Fruit fly (Drosophila melanogaster) whole organism, embryonic: ENCODE measurements around the gene CG14564.

Experiments
- CG1024 ChIP-seq: fragments of 200-800 bp; sonication (Bioruptor generic); IDR thresholded peaks from 2 replicates; pipeline ENCODE4 v1.3.6; 2022; ENCODE audit warnings: missing biosample characterization, missing genetic modification characterization
- CG10959 ChIP-seq: fragments of 200-800 bp; sonication (Bioruptor generic); IDR thresholded peaks from 2 replicates; pipeline ENCODE4 v1.3.6; 2022; ENCODE audit warnings: missing biosample characterization, missing genetic modification characterization
- CG13287 ChIP-seq: fragments of 200-800 bp; sonication (Bioruptor generic); IDR thresholded peaks from 2 replicates; pipeline ENCODE4 v1.3.6; 2022; ENCODE audit warnings: missing biosample characterization, missing genetic modification characterization; ENCODE audit not compliant: partially characterized antibody
- CG13894 ChIP-seq: fragments of 200-800 bp; sonication (Bioruptor generic); optimal IDR thresholded peaks from 3 replicates; lab custom pipeline; 2018; ENCODE audit warnings: missing biosample characterization, mild to moderate bottlenecking, missing genetic modification characterization, moderate library complexity
- CG14710 ChIP-seq: fragments of 200-800 bp; sonication (Bioruptor generic); optimal IDR thresholded peaks from 3 replicates; lab custom pipeline; 2019; ENCODE audit warnings: missing biosample characterization, mild to moderate bottlenecking, missing genetic modification characterization, moderate library complexity
- CG14860 ChIP-seq: fragments of 200-800 bp; sonication (Bioruptor generic); IDR thresholded peaks from 3 replicates; pipeline ENCODE4 v1.3.6; 2022; ENCODE audit warnings: missing biosample characterization, missing genetic modification characterization; ENCODE audit not compliant: partially characterized antibody
- CG15269 ChIP-seq: fragments of 200-800 bp; sonication (Bioruptor generic); optimal IDR thresholded peaks from 2 replicates; lab custom pipeline; 2018; ENCODE audit warnings: missing biosample characterization, mild to moderate bottlenecking, missing genetic modification characterization, moderate library complexity
- CG1602 ChIP-seq: fragments of 200-800 bp; sonication (Bioruptor generic); optimal IDR thresholded peaks from 3 replicates; lab custom pipeline; 2016; ENCODE audit warnings: missing biosample characterization, missing genetic modification characterization
- CG1603 ChIP-seq: fragments of 200-800 bp; sonication (Bioruptor generic); optimal IDR thresholded peaks from 2 replicates; lab custom pipeline; 2019; ENCODE audit warnings: missing biosample characterization, mild to moderate bottlenecking, missing genetic modification characterization, moderate library complexity
- CG2116 ChIP-seq: fragments of 200-800 bp; sonication (Bioruptor generic); optimal IDR thresholded peaks from 3 replicates; lab custom pipeline; 2018; ENCODE audit warnings: missing biosample characterization, mild to moderate bottlenecking, missing genetic modification characterization
- CG31441 ChIP-seq: fragments of 200-800 bp; sonication (Bioruptor generic); IDR thresholded peaks from 2 replicates; pipeline ENCODE4 v1.3.6; 2022; ENCODE audit warnings: missing biosample characterization, missing genetic modification characterization
- CG3281 ChIP-seq: fragments of 200-800 bp; sonication (Bioruptor generic); optimal IDR thresholded peaks from 3 replicates; lab custom pipeline; 2017; ENCODE audit warnings: missing biosample characterization, mild to moderate bottlenecking, missing genetic modification characterization
- CG5953 ChIP-seq: fragments of 200-800 bp; sonication (Bioruptor generic); IDR thresholded peaks from 2 replicates; pipeline ENCODE4 v1.3.6; 2022; ENCODE audit warnings: missing biosample characterization, missing genetic modification characterization
- CG7987 ChIP-seq: fragments of 200-800 bp; sonication (Bioruptor generic); optimal IDR thresholded peaks from 2 replicates; lab custom pipeline; 2018; ENCODE audit warnings: missing biosample characterization, mild to moderate bottlenecking, missing genetic modification characterization, moderate library complexity
- CG8388 ChIP-seq: fragments of 200-800 bp; sonication (Bioruptor generic); optimal IDR thresholded peaks from 2 replicates; lab custom pipeline; 2019; ENCODE audit warnings: missing biosample characterization, mild to moderate bottlenecking, missing genetic modification characterization, moderate library complexity
- CG8765 ChIP-seq: fragments of 200-800 bp; sonication (Bioruptor generic); IDR thresholded peaks from 2 replicates; pipeline ENCODE4 v1.3.6; 2022; ENCODE audit warnings: missing biosample characterization, missing genetic modification characterization
- CG9437 ChIP-seq: fragments of 200-800 bp; sonication (Bioruptor generic); optimal IDR thresholded peaks from 2 replicates; lab custom pipeline; 2018; ENCODE audit warnings: missing biosample characterization, mild to moderate bottlenecking, missing genetic modification characterization
- CG9727 ChIP-seq: fragments of 200-800 bp; sonication (Bioruptor generic); optimal IDR thresholded peaks from 3 replicates; lab custom pipeline; 2017; ENCODE audit warnings: missing biosample characterization, mild to moderate bottlenecking, missing genetic modification characterization
- CG9817 ChIP-seq: fragments of 200-800 bp; sonication (Bioruptor generic); optimal IDR thresholded peaks from 2 replicates; lab custom pipeline; 2018; ENCODE audit warnings: missing biosample characterization, mild to moderate bottlenecking, missing genetic modification characterization, moderate library complexity
- CG9876 ChIP-seq: fragments of 200-800 bp; sonication (Bioruptor generic); optimal IDR thresholded peaks from 2 replicates; lab custom pipeline; 2016; ENCODE audit warnings: missing biosample characterization, missing genetic modification characterization
- CTCF ChIP-seq: fragments of 200-800 bp; sonication (Bioruptor generic); optimal IDR thresholded peaks from 2 replicates; lab custom pipeline; 2017; ENCODE audit warnings: missing biosample characterization, mild to moderate bottlenecking, missing genetic modification characterization, moderate library complexity
- Dp ChIP-seq: fragments of 200-800 bp; sonication (Bioruptor generic); optimal IDR thresholded peaks from 2 replicates; lab custom pipeline; 2018; ENCODE audit warnings: missing biosample characterization, mild to moderate bottlenecking, missing genetic modification characterization, moderate library complexity
- Drgx ChIP-seq: fragments of 200-800 bp; sonication (Bioruptor generic); IDR thresholded peaks from 2 replicates; pipeline ENCODE4 v1.3.6; 2022; ENCODE audit warnings: missing biosample characterization, missing genetic modification characterization
- HLH3B ChIP-seq: fragments of 200-800 bp; sonication (Bioruptor generic); IDR thresholded peaks from 2 replicates; pipeline ENCODE4 v1.3.6; 2022; ENCODE audit warnings: missing biosample characterization, missing genetic modification characterization
- Hand ChIP-seq: fragments of 200-800 bp; sonication (Bioruptor generic); optimal IDR thresholded peaks from 2 replicates; lab custom pipeline; 2017; ENCODE audit warnings: mild to moderate bottlenecking, missing biosample characterization, missing genetic modification reagents, missing genetic modification characterization
- NC2α ChIP-seq: fragments of 200-800 bp; sonication (Bioruptor generic); optimal IDR thresholded peaks from 2 replicates; lab custom pipeline; 2016; ENCODE audit warnings: missing biosample characterization, missing genetic modification characterization
- NFAT ChIP-seq: fragments of 200-800 bp; sonication (Bioruptor generic); IDR thresholded peaks from 2 replicates; pipeline ENCODE4 v1.3.6; 2022; ENCODE audit warnings: missing biosample characterization, missing genetic modification characterization
- Pdp1 ChIP-seq, 2 experiments: fragments of 200-800 bp; sonication (Bioruptor generic); optimal IDR thresholded peaks; 3 replicates each; lab custom pipeline; 2016; ENCODE audit warnings: missing biosample characterization in 2 of 2, missing genetic modification characterization in 2 of 2, mild to moderate bottlenecking in 1 of 2, moderate library complexity in 1 of 2
- Ptx1 ChIP-seq: fragments of 200-800 bp; sonication (Bioruptor generic); IDR thresholded peaks from 2 replicates; pipeline ENCODE4 v1.3.6; 2022; ENCODE audit warnings: missing biosample characterization, missing genetic modification characterization
- Side ChIP-seq: fragments of 200-800 bp; sonication (Bioruptor generic); optimal IDR thresholded peaks from 2 replicates; lab custom pipeline; 2016; ENCODE audit warnings: missing biosample characterization, missing genetic modification characterization
- Sox100B ChIP-seq: fragments of 200-800 bp; sonication (Bioruptor generic); optimal IDR thresholded peaks from 3 replicates; lab custom pipeline; 2018; ENCODE audit warnings: missing biosample characterization, mild to moderate bottlenecking, missing genetic modification characterization
- ab ChIP-seq: fragments of 200-800 bp; sonication (Bioruptor generic); optimal IDR thresholded peaks from 2 replicates; lab custom pipeline; 2016; ENCODE audit warnings: missing biosample characterization, missing genetic modification characterization
- bcd ChIP-seq: fragments of 200-800 bp; sonication (Bioruptor generic); optimal IDR thresholded peaks from 2 replicates; lab custom pipeline; 2017; ENCODE audit warnings: missing biosample characterization, mild to moderate bottlenecking, missing genetic modification characterization
- bigmax ChIP-seq: fragments of 200-800 bp; sonication (Bioruptor generic); optimal IDR thresholded peaks from 2 replicates; lab custom pipeline; 2018; ENCODE audit warnings: missing biosample characterization, mild to moderate bottlenecking, missing genetic modification characterization
- br ChIP-seq: fragments of >200 bp; optimal IDR thresholded peaks from 2 replicates; lab custom pipeline; 2017
- bsh ChIP-seq, 2 experiments: fragments of 200-800 bp; sonication (Bioruptor generic); optimal IDR thresholded peaks; 2 replicates each; lab custom pipeline; 2017 to 2018; ENCODE audit warnings: mild to moderate bottlenecking in 2 of 2, missing biosample characterization in 2 of 2, missing genetic modification characterization in 2 of 2, moderate library complexity in 1 of 2
- crol ChIP-seq: fragments of 200-800 bp; sonication (Bioruptor generic); IDR thresholded peaks from 2 replicates; pipeline ENCODE4 v1.3.6; 2022; ENCODE audit warnings: missing biosample characterization, missing genetic modification characterization
- da ChIP-seq: fragments of 200-800 bp; sonication (Bioruptor generic); optimal IDR thresholded peaks from 2 replicates; lab custom pipeline; 2016; ENCODE audit warnings: missing biosample characterization, missing genetic modification characterization
- dmrt11E ChIP-seq: fragments of 200-800 bp; sonication (Bioruptor generic); optimal IDR thresholded peaks from 3 replicates; lab custom pipeline; 2018; ENCODE audit warnings: missing biosample characterization, mild to moderate bottlenecking, missing genetic modification characterization, moderate library complexity
- en ChIP-seq: fragments of 200-800 bp; sonication (Bioruptor generic); optimal IDR thresholded peaks from 2 replicates; lab custom pipeline; 2016; ENCODE audit warnings: missing biosample characterization, missing genetic modification characterization
- fd96Cb ChIP-seq: fragments of 200-800 bp; sonication (Bioruptor generic); optimal IDR thresholded peaks from 2 replicates; lab custom pipeline; 2018; ENCODE audit warnings: missing biosample characterization, mild to moderate bottlenecking, missing genetic modification characterization, moderate library complexity
- kah ChIP-seq: fragments of 200-800 bp; sonication (Bioruptor generic); optimal IDR thresholded peaks from 2 replicates; lab custom pipeline; 2018; ENCODE audit warnings: missing biosample characterization, mild to moderate bottlenecking, missing genetic modification characterization
- ken ChIP-seq: fragments of 200-800 bp; sonication (Bioruptor generic); IDR thresholded peaks from 3 replicates; pipeline ENCODE4 v1.3.6; 2022; ENCODE audit warnings: missing biosample characterization, missing genetic modification characterization
- phol ChIP-seq: fragments of 200-800 bp; sonication (Bioruptor generic); optimal IDR thresholded peaks from 3 replicates; lab custom pipeline; 2018; ENCODE audit warnings: missing biosample characterization, mild to moderate bottlenecking, missing genetic modification characterization, moderate library complexity
- scrt ChIP-seq: fragments of 200-800 bp; sonication (Bioruptor generic); optimal IDR thresholded peaks from 2 replicates; lab custom pipeline; 2018; ENCODE audit warnings: missing biosample characterization, mild to moderate bottlenecking, missing genetic modification characterization, moderate library complexity
- so ChIP-seq: fragments of 200-800 bp; sonication (Bioruptor generic); IDR thresholded peaks from 3 replicates; pipeline ENCODE4 v1.3.6; 2022; ENCODE audit warnings: missing biosample characterization, missing genetic modification characterization
- stc ChIP-seq: fragments of 200-800 bp; sonication (Bioruptor generic); IDR thresholded peaks from 2 replicates; pipeline ENCODE4 v1.3.6; 2022; ENCODE audit warnings: missing biosample characterization, missing genetic modification characterization
- trh ChIP-seq: fragments of 200-800 bp; sonication (Bioruptor generic); optimal IDR thresholded peaks from 2 replicates; lab custom pipeline; 2016; ENCODE audit warnings: missing biosample characterization, missing genetic modification characterization
- twi ChIP-seq: fragments of 200-800 bp; optimal IDR thresholded peaks from 2 replicates; lab custom pipeline; 2019; ENCODE audit warnings: missing biosample characterization, mild to moderate bottlenecking, missing genetic modification characterization, moderate library complexity
- wek ChIP-seq: fragments of 200-800 bp; sonication (Bioruptor generic); optimal IDR thresholded peaks from 3 replicates; lab custom pipeline; 2018; ENCODE audit warnings: missing biosample characterization, mild to moderate bottlenecking, missing genetic modification characterization, moderate library complexity
- zfh2 ChIP-seq: fragments of 200-800 bp; sonication (Bioruptor generic); optimal IDR thresholded peaks from 2 replicates; lab custom pipeline; 2016; ENCODE audit warnings: missing biosample characterization, missing genetic modification characterization

CG14564 gene

dm6 chr3L:21727013-21727727 is 29.8 kb upstream of the CG14564 start (continued):
- TF ChIP-seq CG8388 (GFP tag; lab: Kevin White, UChicago) (peak; percentile 32), twi (peak; percentile 63), CG9817 (no peak), CG3281 (GFP tag; lab: Kevin White, UChicago) (no peak), bcd (GFP tag; lab: Kevin White, UChicago) (no peak), kah (GFP tag; lab: Kevin White, UChicago) (no peak), CG9727 (peak; percentile 29), CG13894 (tag; lab: Kevin White, UChicago) (no peak), dmrt11E (tag; lab: Kevin White, UChicago) (peak; percentile 71), bsh (GFP tag; optimal IDR thresholded peaks at IDR 0.05; lab: Kevin White, UChicago) (peak in 1 of 2 experiments; percentile 58), crol (GFP tag; lab: Robert Waterston, UW) (no peak), Drgx (GFP tag; lab: Robert Waterston, UW) (no peak), phol (peak; percentile 60), br (lab: Kevin White, UChicago) (no peak), zfh2 (GFP tag; lab: Kevin White, UChicago) (no peak), Ptx1 (no peak), wek (GFP tag; lab: Kevin White, UChicago) (no peak), CG1602 (GFP tag; lab: Kevin White, UChicago) (no peak), bigmax (no peak), Pdp1 (GFP tag; optimal IDR thresholded peaks at IDR 0.05; lab: Kevin White, UChicago) (no peak), NC2α (GFP tag; lab: Kevin White, UChicago) (no peak), Sox100B (GFP tag; lab: Kevin White, UChicago) (no peak), HLH3B (no peak), CG14860 (GFP tag; lab: Robert Waterston, UW) (no peak), CG1603 (tag; lab: Kevin White, UChicago) (peak; percentile 1), scrt (GFP tag; lab: Kevin White, UChicago) (no peak), CG7987 (GFP tag; lab: Kevin White, UChicago) (no peak), so (no peak), CG13287 (GFP tag; lab: Robert Waterston, UW) (no peak), CG9876 (GFP tag; lab: Kevin White, UChicago) (no peak), CG9437 (GFP tag; lab: Kevin White, UChicago) (no peak), ab (GFP tag; lab: Kevin White, UChicago) (no peak), CG5953 (GFP tag; lab: Robert Waterston, UW) (no peak), CG1024 (GFP tag; lab: Robert Waterston, UW) (no peak), NFAT (no peak), ken (GFP tag; lab: Robert Waterston, UW) (no peak), CG8765 (GFP tag; lab: Robert Waterston, UW) (no peak), CG2116 (GFP tag; lab: Kevin White, UChicago) (no peak), stc (no peak), CG10959 (GFP tag; lab: Robert Waterston, UW) (peak; percentile 38; the same call in 1 of the 2 replicates), CG14710 (tag; lab: Kevin White, UChicago) (peak; percentile 51), Hand (no peak), Side (GFP tag; lab: Kevin White, UChicago) (no peak), fd96Cb (tag; lab: Kevin White, UChicago) (peak; percentile 38), en (GFP tag; lab: Kevin White, UChicago) (no peak), Dp (GFP tag; lab: Kevin White, UChicago) (no peak), da (GFP tag; lab: Kevin White, UChicago) (no peak), CG15269 (tag; lab: Kevin White, UChicago) (no peak), CTCF (no peak), trh (GFP tag; lab: Kevin White, UChicago) (no peak), CG31441 (GFP tag; lab: Robert Waterston, UW) (peak; percentile 44; the same call in 1 of the 2 replicates)
